Fruit fly (Drosophila melanogaster): ENCODE results near the gene CG45012.

The CG45012 gene

dm6 chr2L:11807697-11808226 is 26.6 kb upstream of the CG45012 start (continued):
- TF ChIP-seq NfI (GFP tag; optimal IDR thresholded peaks at IDR 0.05) (peak; percentile 8), PHDP (tag; optimal IDR thresholded peaks at IDR 0.05) (no peak), CG17802 (tag; optimal IDR thresholded peaks at IDR 0.05) (no peak), amos (GFP tag; IDR thresholded peaks at IDR 0.05; ENCODE audit: partially characterized antibody) (peak; percentile 53; the same call in 1 of the 2 replicates), CG7928 (GFP tag; optimal IDR thresholded peaks at IDR 0.05) (no peak), Ravus (GFP tag; IDR thresholded peaks at IDR 0.05) (no peak), Poxn (GFP tag; IDR thresholded peaks at IDR 0.05) (no peak), CG10274 (GFP tag; optimal IDR thresholded peaks at IDR 0.05) (no peak), org-1 (GFP tag; optimal IDR thresholded peaks at IDR 0.05) (no peak), CG1529 (GFP tag; optimal IDR thresholded peaks at IDR 0.05) (no peak), hbn (GFP tag; IDR thresholded peaks at IDR 0.05; ENCODE audit: partially characterized antibody) (no peak), ro (GFP tag; IDR thresholded peaks at IDR 0.05) (no peak), zen2 (GFP tag; IDR thresholded peaks at IDR 0.05; ENCODE audit: partially characterized antibody) (0 out of 3 replicates have a peak, but pooled peaks have one; percentile 31), Hr39 (optimal IDR thresholded peaks at IDR 0.05) (no peak), vnd (GFP tag; IDR thresholded peaks at IDR 0.05; ENCODE audit: partially characterized antibody) (no peak), CG14965 (GFP tag; optimal IDR thresholded peaks at IDR 0.05; ENCODE audit: borderline replicate concordance) (no peak), CG30431 (GFP tag; optimal IDR thresholded peaks at IDR 0.05) (no peak), CG3065 (GFP tag; optimal IDR thresholded peaks at IDR 0.05) (no peak), CG4854 (GFP tag; optimal IDR thresholded peaks at IDR 0.05) (no peak), CG16813 (GFP tag; IDR thresholded peaks at IDR 0.05; ENCODE audit: partially characterized antibody) (no peak), mam (GFP tag; optimal IDR thresholded peaks at IDR 0.05) (peak; percentile 18), CHES-1-like (GFP tag; optimal IDR thresholded peaks at IDR 0.05) (peak; percentile 1), CG9876 (GFP tag; optimal IDR thresholded peaks at IDR 0.05) (no peak), Drgx (GFP tag; IDR thresholded peaks at IDR 0.05) (peak; percentile 43; the same call in 1 of the 2 replicates), jumu (GFP tag; optimal IDR thresholded peaks at IDR 0.05) (no peak), CG11456 (GFP tag; IDR thresholded peaks at IDR 0.05) (no peak; the same call in 2 of the 3 replicates), fd102C (GFP tag; optimal IDR thresholded peaks at IDR 0.05) (no peak), sens (GFP tag) (peak; percentile 88), Xrp1 (GFP tag; IDR thresholded peaks at IDR 0.05) (no peak), zen (tag; optimal IDR thresholded peaks at IDR 0.05) (no peak), gce (GFP tag; IDR thresholded peaks at IDR 0.05) (peak; percentile 68; the same call in 1 of the 3 replicates), slou (GFP tag; optimal IDR thresholded peaks at IDR 0.05) (no peak), jigr1 (GFP tag; IDR thresholded peaks at IDR 0.05) (no peak), pnt (GFP tag; optimal IDR thresholded peaks at IDR 0.05) (no peak), Antp (GFP tag; optimal IDR thresholded peaks at IDR 0.05) (peak; percentile 15), mirr (GFP tag; optimal IDR thresholded peaks at IDR 0.05) (peak; percentile 65), nmo (GFP tag; optimal IDR thresholded peaks at IDR 0.05) (no peak), CG32532 (GFP tag; IDR thresholded peaks at IDR 0.05) (peak; percentile 34; the same call in 1 of the 2 replicates), CG17912 (GFP tag; optimal IDR thresholded peaks at IDR 0.05) (no peak), Oli (tag; optimal IDR thresholded peaks at IDR 0.05) (no peak), bowl (GFP tag; IDR thresholded peaks at IDR 0.05) (no peak), CG2202 (tag; optimal IDR thresholded peaks at IDR 0.05) (no peak), vfl (GFP tag; optimal IDR thresholded peaks at IDR 0.05) (no peak), BEAF-32 (GFP tag; optimal IDR thresholded peaks at IDR 0.05) (no peak), CG11504 (tag; optimal IDR thresholded peaks at IDR 0.05) (no peak), ap (GFP tag; IDR thresholded peaks at IDR 0.05) (no peak), CG7839 (tag; optimal IDR thresholded peaks at IDR 0.05) (no peak), CG11093 (GFP tag; IDR thresholded peaks at IDR 0.05) (no peak), CG13296 (GFP tag; optimal IDR thresholded peaks at IDR 0.05) (no peak), repo (GFP tag; optimal IDR thresholded peaks at IDR 0.05) (peak; percentile 48), CG8924 (tag; optimal IDR thresholded peaks at IDR 0.05) (peak; percentile 14)

Measured in whole organism, embryonic.